Fruit fly (Drosophila melanogaster): Measurements from ENCODE around the gene CG9109.

Gene CG9109

DNA sequence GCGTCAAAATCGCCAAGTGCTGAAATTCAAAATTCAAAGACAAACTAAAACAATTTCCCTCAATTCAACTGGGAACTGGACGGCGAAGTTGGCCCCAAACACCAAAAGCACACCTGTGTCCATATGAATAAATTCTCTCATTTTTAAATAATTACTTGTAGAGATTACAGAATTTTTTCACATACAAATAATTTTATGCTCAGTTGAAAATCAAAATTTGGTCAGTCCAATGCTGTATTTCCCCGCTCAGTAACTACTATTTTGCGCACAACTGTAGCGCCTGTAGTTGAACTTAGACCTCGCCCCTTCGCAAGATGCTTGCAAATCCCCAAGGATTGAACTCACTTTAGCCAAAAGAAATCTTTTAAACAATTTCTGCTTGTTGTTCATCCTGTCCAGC lies 5.5 kb downstream of the CG9109 start (continued):
- no peak for TF ChIP-seq CG17385 (GFP tag; optimal IDR thresholded peaks at IDR 0.05)
- TF ChIP-seq otp (GFP tag; IDR thresholded peaks at IDR 0.05) = 0 out of 3 replicates have a peak, but pooled peaks have one; percentile 7
- TF ChIP-seq CG2120 (GFP tag; optimal IDR thresholded peaks at IDR 0.05) = peak; percentile 25
- TF ChIP-seq ind (GFP tag; optimal IDR thresholded peaks at IDR 0.05) = peak; percentile 6
- 0 out of 2 replicates have a peak, but pooled peaks have one; percentile 10 for TF ChIP-seq CG4404 (GFP tag; IDR thresholded peaks at IDR 0.05)
- TF ChIP-seq CG2889 (GFP tag; IDR thresholded peaks at IDR 0.05) = 0 out of 3 replicates have a peak, but pooled peaks have one; percentile 13
- TF ChIP-seq Aef1 (GFP tag; IDR thresholded peaks at IDR 0.05) = peak; percentile 32; the same call in 2 of the 3 replicates
- TF ChIP-seq fd96Cb (tag; optimal IDR thresholded peaks at IDR 0.05) = peak; percentile 11
- TF ChIP-seq Bgb (GFP tag; IDR thresholded peaks at IDR 0.05; ENCODE audit: partially characterized antibody) = no peak
- no peak for TF ChIP-seq ac (GFP tag; optimal IDR thresholded peaks at IDR 0.05)
- no peak for TF ChIP-seq CG10543 (GFP tag; optimal IDR thresholded peaks at IDR 0.05)
- 0 out of 2 replicates have a peak, but pooled peaks have one; percentile 10 for TF ChIP-seq Nf-YA (GFP tag; IDR thresholded peaks at IDR 0.05)
- no peak for TF ChIP-seq CG43689 (GFP tag; IDR thresholded peaks at IDR 0.05)
- TF ChIP-seq Eip74EF (GFP tag; optimal IDR thresholded peaks at IDR 0.05) = no peak
- TF ChIP-seq CG7839 (tag; optimal IDR thresholded peaks at IDR 0.05) = peak; percentile 27
- TF ChIP-seq CG11560 (tag; IDR thresholded peaks at IDR 0.05) = no peak
- peak; percentile 12 for TF ChIP-seq Hmr (GFP tag; optimal IDR thresholded peaks at IDR 0.05)
- peak; percentile 34 for TF ChIP-seq Ada2b (GFP tag; IDR thresholded peaks at IDR 0.05)
- no peak for TF ChIP-seq Antp (GFP tag; optimal IDR thresholded peaks at IDR 0.05)
- TF ChIP-seq CG8388 (GFP tag; optimal IDR thresholded peaks at IDR 0.05) = peak; percentile 3
- no peak for TF ChIP-seq HLH54F (GFP tag; optimal IDR thresholded peaks at IDR 0.05)
- 0 out of 2 replicates have a peak, but pooled peaks have one; percentile 11 for TF ChIP-seq E2f2 (GFP tag; IDR thresholded peaks at IDR 0.05)
- no peak for TF ChIP-seq CG14667 (GFP tag; IDR thresholded peaks at IDR 0.05)
- TF ChIP-seq slbo (GFP tag; IDR thresholded peaks at IDR 0.05) = 0 out of 2 replicates have a peak, but pooled peaks have one; percentile 35
- peak in 1 of 2 experiments; percentile 36 for TF ChIP-seq bsh (GFP tag; optimal IDR thresholded peaks at IDR 0.05)
- TF ChIP-seq CG18764 (GFP tag; optimal IDR thresholded peaks at IDR 0.05) = no peak
- no peak for TF ChIP-seq Xbp1 (GFP tag; optimal IDR thresholded peaks at IDR 0.05)
- TF ChIP-seq luna (GFP tag; optimal IDR thresholded peaks at IDR 0.05) = no peak
- TF ChIP-seq CG14014 (GFP tag; IDR thresholded peaks at IDR 0.05) = 0 out of 2 replicates have a peak, but pooled peaks have one; percentile 44
- no peak for TF ChIP-seq CG15073 (GFP tag; optimal IDR thresholded peaks at IDR 0.05)
- 0 out of 2 replicates have a peak, but pooled peaks have one; percentile 9 for TF ChIP-seq Drgx (GFP tag; IDR thresholded peaks at IDR 0.05)
- peak; percentile 68 for TF ChIP-seq CG17328 (GFP tag; IDR thresholded peaks at IDR 0.05)
- TF ChIP-seq wek (GFP tag; optimal IDR thresholded peaks at IDR 0.05) = no peak
- peak; percentile 64; the same call in 1 of the 2 replicates for TF ChIP-seq vvl (GFP tag; IDR thresholded peaks at IDR 0.05)
- peak; percentile 23 for TF ChIP-seq CG12391 (tag; optimal IDR thresholded peaks at IDR 0.05)
- peak; percentile 79 for TF ChIP-seq sens (GFP tag)
- peak; percentile 17 for TF ChIP-seq lab (GFP tag; optimal IDR thresholded peaks at IDR 0.05)
- TF ChIP-seq esg (GFP tag; conservative IDR thresholded peaks at IDR 0.05) = peak; percentile 34; the same call in 1 of the 2 replicates
- TF ChIP-seq Oli (tag; optimal IDR thresholded peaks at IDR 0.05) = peak; percentile 23
- TF ChIP-seq CG11696 (GFP tag; IDR thresholded peaks at IDR 0.05) = 0 out of 2 replicates have a peak, but pooled peaks have one; percentile 34
- 0 out of 2 replicates have a peak, but pooled peaks have one; percentile 15 for TF ChIP-seq CG4730 (GFP tag; IDR thresholded peaks at IDR 0.05)
- peak; percentile 73 for TF ChIP-seq ci (GFP tag; IDR thresholded peaks at IDR 0.05)
- peak; percentile 43; the same call in 1 of the 2 replicates for TF ChIP-seq Ptx1 (GFP tag; IDR thresholded peaks at IDR 0.05)
- TF ChIP-seq CG8944 (GFP tag; optimal IDR thresholded peaks at IDR 0.05) = peak; percentile 9
- peak; percentile 42; the same call in 1 of the 2 replicates for TF ChIP-seq lmd (GFP tag; IDR thresholded peaks at IDR 0.05)
- TF ChIP-seq chm (GFP tag; IDR thresholded peaks at IDR 0.05) = 0 out of 2 replicates have a peak, but pooled peaks have one; percentile 37
- TF ChIP-seq sna (GFP tag; IDR thresholded peaks at IDR 0.05; ENCODE audit: partially characterized antibody) = no peak
- peak; percentile 70 for TF ChIP-seq Med (GFP tag)
- peak; percentile 53; the same call in 1 of the 3 replicates for TF ChIP-seq ken (GFP tag; IDR thresholded peaks at IDR 0.05)
